Fruit fly (Drosophila melanogaster) whole organism, wandering third instar larva: Measurements from ENCODE around the gene CG15570.

Experiments
- Abd-B ChIP-seq: fragments of >200 bp; optimal IDR thresholded peaks from 2 replicates; lab custom pipeline; 2017; ENCODE audit warnings: missing biosample characterization, missing genetic modification characterization
- Dif ChIP-seq: fragments of 200-275, 200-300 bp; sonication (Bioruptor generic); optimal IDR thresholded peaks from 2 replicates; lab custom pipeline; 2018; ENCODE audit warnings: missing biosample characterization, missing genetic modification characterization; ENCODE audit not compliant: partially characterized antibody
- GATAd ChIP-seq: sonication (Bioruptor generic); optimal IDR thresholded peaks from 2 replicates; lab custom pipeline; 2016; ENCODE audit warnings: missing biosample characterization, missing genetic modification characterization
- HLH106 ChIP-seq: fragments of 200-800 bp; optimal IDR thresholded peaks from 3 replicates; lab custom pipeline; 2019; ENCODE audit warnings: missing biosample characterization, mild to moderate bottlenecking, missing genetic modification characterization, moderate library complexity
- Hnf4 ChIP-seq: fragments of 200-800 bp; sonication (Bioruptor generic); optimal IDR thresholded peaks from 2 replicates; lab custom pipeline; 2016; ENCODE audit warnings: missing biosample characterization, mild to moderate bottlenecking, missing genetic modification characterization
- Hr78 ChIP-seq: fragments of >200 bp; optimal IDR thresholded peaks from 2 replicates; lab custom pipeline; 2017; ENCODE audit warnings: missing biosample characterization, missing genetic modification characterization
- Hr83 ChIP-seq: fragments of 200-300 bp; sonication (Bioruptor generic); optimal IDR thresholded peaks from 2 replicates; lab custom pipeline; 2016; ENCODE audit warnings: missing biosample characterization, mild to moderate bottlenecking, missing genetic modification characterization, moderate library complexity; ENCODE audit not compliant: poor library complexity, severe bottlenecking
- Jra ChIP-seq: sonication (Bioruptor generic); optimal IDR thresholded peaks from 2 replicates; lab custom pipeline; 2016; ENCODE audit warnings: missing biosample characterization, missing genetic modification characterization
- Myc ChIP-seq: fragments of >200 bp; optimal IDR thresholded peaks from 2 replicates; lab custom pipeline; 2017
- N ChIP-seq: fragments of >200 bp; optimal IDR thresholded peaks from 2 replicates; lab custom pipeline; 2018; ENCODE audit warnings: missing biosample characterization, missing external identifiers, missing genetic modification characterization
- OdsH ChIP-seq: fragments of 200-800 bp; sonication (Bioruptor generic); optimal IDR thresholded peaks from 2 replicates; lab custom pipeline; 2016; ENCODE audit warnings: missing biosample characterization, mild to moderate bottlenecking, missing genetic modification characterization
- Rel ChIP-seq, 2 experiments: fragments of 200-800 bp; sonication (Bioruptor generic) in 1 of 2; optimal IDR thresholded peaks; 2 replicates in 1 of 2; 3 replicates in 1 of 2; lab custom pipeline; 2016 to 2019; ENCODE audit warnings: mild to moderate bottlenecking in 2 of 2, missing biosample characterization in 2 of 2, missing genetic modification characterization in 2 of 2, moderate library complexity in 1 of 2
- Sp1 ChIP-seq: fragments of 200-800 bp; sonication (Bioruptor generic); optimal IDR thresholded peaks from 3 replicates; lab custom pipeline; 2019; ENCODE audit warnings: missing biosample characterization, mild to moderate bottlenecking, missing genetic modification characterization, moderate library complexity
- Vsx2 ChIP-seq: fragments of 200-300, 225-300 bp; sonication (Bioruptor generic); optimal IDR thresholded peaks from 2 replicates; lab custom pipeline; 2018; ENCODE audit warnings: missing biosample characterization, missing genetic modification characterization; ENCODE audit not compliant: partially characterized antibody
- br ChIP-seq: fragments of 200-800 bp; sonication (Bioruptor generic); optimal IDR thresholded peaks from 2 replicates; lab custom pipeline; 2016; ENCODE audit warnings: missing biosample characterization, missing genetic modification characterization
- brk ChIP-seq: fragments of 200-800 bp; sonication (Bioruptor generic); optimal IDR thresholded peaks from 2 replicates; lab custom pipeline; 2016; ENCODE audit warnings: missing biosample characterization, mild to moderate bottlenecking, missing genetic modification characterization
- dl ChIP-seq, 2 experiments: fragments of 175-275, 200-275 bp in 1 of 2; fragments of 200-275 bp in 1 of 2; sonication (Bioruptor generic); optimal IDR thresholded peaks; lab custom pipeline; 2018; ENCODE audit warnings: mild to moderate bottlenecking in 2 of 2, missing biosample characterization in 2 of 2, missing genetic modification characterization in 2 of 2, moderate library complexity in 2 of 2; ENCODE audit not compliant: partially characterized antibody in 2 of 2, insufficient read depth in 1 of 2
- dmrt93B ChIP-seq: fragments of 200-800 bp; sonication (Bioruptor generic); optimal IDR thresholded peaks from 2 replicates; lab custom pipeline; 2018; ENCODE audit warnings: missing biosample characterization, mild to moderate bottlenecking, missing genetic modification characterization
- ey ChIP-seq: fragments of 200-800 bp; sonication (Bioruptor generic); optimal IDR thresholded peaks from 2 replicates; lab custom pipeline; 2016; ENCODE audit warnings: missing biosample characterization, missing genetic modification characterization
- foxo ChIP-seq, 2 experiments: fragments of 200-800 bp; sonication (Bioruptor generic); optimal IDR thresholded peaks; 2 replicates in 1 of 2; 3 replicates in 1 of 2; lab custom pipeline; 2016 to 2017; ENCODE audit warnings: missing biosample characterization in 2 of 2, missing genetic modification characterization in 2 of 2
- fru ChIP-seq: fragments of 200-800 bp; sonication (Bioruptor generic); optimal IDR thresholded peaks from 3 replicates; lab custom pipeline; 2016; ENCODE audit warnings: missing biosample characterization, mild to moderate bottlenecking, missing genetic modification characterization
- h ChIP-seq: fragments of 200-800 bp; sonication (Bioruptor generic); optimal IDR thresholded peaks from 3 replicates; lab custom pipeline; 2016; ENCODE audit warnings: missing biosample characterization, mild to moderate bottlenecking, missing genetic modification characterization
- jim ChIP-seq: fragments of 175-275, 200-325 bp; sonication (Bioruptor generic); optimal IDR thresholded peaks from 2 replicates; lab custom pipeline; 2016; ENCODE audit warnings: missing biosample characterization, mild to moderate bottlenecking, missing genetic modification characterization
- lola ChIP-seq: fragments of >200 bp; optimal IDR thresholded peaks from 2 replicates; lab custom pipeline; 2017; ENCODE audit warnings: missing biosample characterization, missing genetic modification characterization
- pan ChIP-seq: fragments of >200 bp; optimal IDR thresholded peaks from 2 replicates; lab custom pipeline; 2017
- psq ChIP-seq: fragments of 200-800 bp; sonication (Bioruptor generic); optimal IDR thresholded peaks from 3 replicates; lab custom pipeline; 2017; ENCODE audit warnings: missing biosample characterization, mild to moderate bottlenecking, missing genetic modification characterization, moderate library complexity
- rgr ChIP-seq: fragments of 200-800 bp; sonication (Bioruptor generic); optimal IDR thresholded peaks from 3 replicates; lab custom pipeline; 2016; ENCODE audit warnings: missing biosample characterization, mild to moderate bottlenecking, missing genetic modification characterization
- sage ChIP-seq: fragments of 200-800 bp; sonication (Bioruptor generic); optimal IDR thresholded peaks from 2 replicates; lab custom pipeline; 2016; ENCODE audit warnings: missing biosample characterization, mild to moderate bottlenecking, missing genetic modification characterization
- sv ChIP-seq: fragments of 200-800 bp; sonication (Bioruptor generic); optimal IDR thresholded peaks from 3 replicates; lab custom pipeline; 2016; ENCODE audit warnings: missing biosample characterization, missing genetic modification characterization
- tai ChIP-seq: sonication (Bioruptor generic); optimal IDR thresholded peaks from 2 replicates; lab custom pipeline; 2016; ENCODE audit warnings: missing biosample characterization, missing genetic modification characterization
- usp ChIP-seq: fragments of >200 bp; optimal IDR thresholded peaks from 2 replicates; lab custom pipeline; 2017; ENCODE audit warnings: missing biosample characterization, missing genetic modification characterization
- woc ChIP-seq: sonication (Bioruptor generic); optimal IDR thresholded peaks from 2 replicates; lab custom pipeline; 2016; ENCODE audit warnings: missing biosample characterization, mild to moderate bottlenecking, missing genetic modification characterization

The CG15570 gene

DNA sequence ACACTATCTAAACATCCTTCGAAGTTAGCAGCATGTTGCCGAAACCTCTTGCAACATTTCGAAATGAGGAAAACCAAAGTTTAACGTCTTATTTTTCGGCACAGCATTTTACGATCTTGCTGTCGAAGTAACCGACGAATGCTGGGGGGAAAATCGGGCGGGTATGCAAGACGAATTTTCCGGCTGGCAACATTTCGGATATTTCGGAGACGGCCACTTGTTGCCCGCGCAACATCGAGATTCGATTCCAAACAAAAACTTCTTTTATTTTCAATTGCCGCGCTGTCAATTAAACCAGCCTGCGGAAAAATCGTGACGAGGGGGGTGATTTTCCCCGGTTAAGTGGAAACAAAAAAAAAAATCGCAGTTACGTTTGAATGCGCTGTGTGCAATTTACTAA, 11.2 kb upstream of the CG15570 start:
- TF ChIP-seq Jra (GFP tag; lab: Kevin White, UChicago) (no peak), fru (no peak), N (GFP tag; lab: Kevin White, UChicago) (no peak), br (GFP tag; lab: Kevin White, UChicago) (no peak), HLH106 (no peak), sage (GFP tag; lab: Kevin White, UChicago) (no peak), tai (no peak), Sp1 (GFP tag; lab: Kevin White, UChicago) (no peak), rgr (no peak), GATAd (GFP tag; lab: Kevin White, UChicago) (no peak), usp (no peak), lola (GFP tag; lab: Kevin White, UChicago) (no peak), pan (no peak), Hr83 (no peak), jim (GFP tag; lab: Kevin White, UChicago) (no peak), OdsH (GFP tag; lab: Kevin White, UChicago) (no peak), brk (GFP tag; lab: Kevin White, UChicago) (no peak), Hr78 (no peak)

- TF ChIP-seq GATAd (GFP tag; lab: Kevin White, UChicago): no peak
- TF ChIP-seq h (GFP tag; lab: Kevin White, UChicago): no peak
- no peak for TF ChIP-seq lola (GFP tag; lab: Kevin White, UChicago)
- TF ChIP-seq ey (GFP tag; lab: Kevin White, UChicago): no peak
Measured at dm6 chrX:4212725-4213124, 5.2 kb upstream of the CG15570 start, which contains the start of gene CG43288. Gene CG43288, plus strand, starts transcription at chrX:4213025.

DNA sequence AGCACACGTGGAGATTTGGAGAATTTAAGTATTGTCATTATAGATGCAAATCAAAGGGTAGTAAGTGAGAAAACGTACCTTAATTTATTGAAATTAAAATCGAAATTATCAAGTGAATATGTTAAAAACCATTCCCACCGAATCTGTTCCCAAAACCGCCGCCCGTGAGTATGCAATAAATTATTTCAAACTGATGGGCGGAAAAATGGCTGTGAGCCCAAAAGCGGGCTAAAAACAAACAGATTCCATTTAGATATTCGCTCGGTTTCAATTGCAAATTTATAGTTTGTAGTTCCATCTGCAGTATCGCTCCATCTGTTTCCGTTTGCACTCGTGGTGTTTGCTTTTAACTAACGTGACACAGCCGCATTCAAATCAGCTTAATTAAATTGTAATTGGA, 3.6 kb upstream of the CG15570 start:
- peak; percentile 56 for TF ChIP-seq Myc
- TF ChIP-seq N (GFP tag; lab: Kevin White, UChicago): peak; percentile 12
- TF ChIP-seq tai: no peak
- TF ChIP-seq Dif (GFP tag; lab: Kevin White, UChicago): peak; percentile 63

DNA sequence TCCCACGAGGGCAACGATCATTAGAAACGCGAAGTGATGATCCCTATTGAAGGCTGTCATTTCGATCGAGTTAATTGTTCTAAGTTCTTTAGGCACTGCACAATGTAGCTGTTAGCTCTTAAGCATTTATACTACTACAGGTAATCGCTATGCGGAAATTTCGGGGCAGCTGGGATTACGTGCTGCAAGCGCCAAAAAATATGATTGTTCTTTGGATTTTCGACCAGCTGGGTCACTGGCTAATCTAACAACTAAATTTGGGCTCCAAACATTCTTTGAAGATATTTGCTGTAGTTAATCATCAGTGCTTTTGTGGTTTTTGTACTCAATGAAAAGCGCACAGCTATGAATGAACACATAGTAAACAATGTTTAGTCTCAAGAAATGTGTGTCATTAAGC, 676 bp upstream of the CG15570 start, which contains the start of gene CG15571:
Gene CG15571, minus strand, starts transcription at position 101 of the 400 bp plus-strand sequence.
- TF ChIP-seq h (GFP tag; lab: Kevin White, UChicago): no peak
- TF ChIP-seq N (GFP tag; lab: Kevin White, UChicago): no peak
- TF ChIP-seq Rel (GFP tag; optimal IDR thresholded peaks at IDR 0.05; lab: Kevin White, UChicago): no peak
- TF ChIP-seq Rel (tag; optimal IDR thresholded peaks at IDR 0.05; lab: Kevin White, UChicago): no peak
- TF ChIP-seq woc (GFP tag; lab: Kevin White, UChicago): no peak
- TF ChIP-seq Hr83: no peak

DNA sequence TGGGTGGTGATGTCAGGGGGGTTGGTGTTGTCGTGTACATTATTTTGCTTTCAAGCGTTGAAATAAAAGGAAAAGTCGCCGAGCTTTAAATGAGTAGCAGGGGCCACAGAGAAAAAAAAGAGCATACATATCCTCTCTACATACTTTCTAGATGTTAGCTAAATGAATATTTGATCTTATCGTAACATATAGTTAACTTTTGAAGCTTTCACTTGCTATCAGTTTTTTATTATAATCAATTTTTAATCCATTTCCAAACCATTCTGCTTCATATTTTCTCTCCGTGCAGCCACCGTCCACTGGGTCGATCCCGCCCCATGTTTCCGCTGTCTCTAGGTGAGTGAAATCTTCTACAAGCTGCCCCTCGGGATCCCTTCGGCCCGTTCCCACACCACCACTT, 7.0 kb downstream of the CG15570 start:
- TF ChIP-seq h (GFP tag; lab: Kevin White, UChicago): no peak
- no peak for TF ChIP-seq Rel (GFP tag; optimal IDR thresholded peaks at IDR 0.05; lab: Kevin White, UChicago)
- TF ChIP-seq Rel (tag; optimal IDR thresholded peaks at IDR 0.05; lab: Kevin White, UChicago): no peak

dm6 chrX:4240146-4240545, 22.2 kb downstream of the CG15570 start:
- TF ChIP-seq Myc (peak; percentile 9), jim (GFP tag; lab: Kevin White, UChicago) (no peak)

- no peak for TF ChIP-seq Sp1 (GFP tag; lab: Kevin White, UChicago)
- TF ChIP-seq Dif (GFP tag; lab: Kevin White, UChicago): no peak
- no peak for TF ChIP-seq dl (GFP tag; optimal IDR thresholded peaks at IDR 0.05; lab: Kevin White, UChicago; ENCODE audit: insufficient read depth in 1 of 2, partially characterized antibody in 2 of 2)
- TF ChIP-seq Rel (GFP tag; optimal IDR thresholded peaks at IDR 0.05; lab: Kevin White, UChicago): no peak
- no peak for TF ChIP-seq Rel (tag; optimal IDR thresholded peaks at IDR 0.05; lab: Kevin White, UChicago)
- no peak for TF ChIP-seq pan
- TF ChIP-seq N (GFP tag; lab: Kevin White, UChicago): no peak
- TF ChIP-seq Hr83: no peak
- TF ChIP-seq foxo (GFP tag; optimal IDR thresholded peaks at IDR 0.05; lab: Kevin White, UChicago): no peak
- no peak for TF ChIP-seq OdsH (GFP tag; lab: Kevin White, UChicago)
- no peak for TF ChIP-seq Vsx2 (GFP tag; lab: Kevin White, UChicago)
- TF ChIP-seq fru: no peak
- TF ChIP-seq sv (GFP tag; lab: Kevin White, UChicago): no peak
- TF ChIP-seq dmrt93B (GFP tag; lab: Kevin White, UChicago): no peak
- no peak for TF ChIP-seq ey (GFP tag; lab: Kevin White, UChicago)
- TF ChIP-seq Hr78: no peak
- no peak for TF ChIP-seq Abd-B (GFP tag; lab: Kevin White, UChicago)
- no peak for TF ChIP-seq Myc
- TF ChIP-seq psq (GFP tag; lab: Kevin White, UChicago): no peak
- no peak for TF ChIP-seq brk (GFP tag; lab: Kevin White, UChicago)
- no peak for TF ChIP-seq Hnf4 (GFP tag; lab: Kevin White, UChicago)
- TF ChIP-seq, all 38 proteins: peak for 0
Measured at dm6 chrX:4242726-4243125, 24.8 kb downstream of the CG15570 start, which contains the start of gene Femcoat. Gene Femcoat, minus strand, starts transcription at chrX:4242826.
